Worm (Caenorhabditis elegans) whole organism, mixed stage, embryonic: ENCODE measurements around the gene zhit-3.

ENCODE experiments used
- blmp-1 ChIP-seq: fragments of 150-350 bp; optimal IDR thresholded peaks from 2 replicates; lab custom pipeline; 2014; ENCODE audit warnings: missing biosample characterization, missing genetic modification characterization
- ces-1 ChIP-seq: fragments of 150-350 bp; optimal IDR thresholded peaks from 2 replicates; lab custom pipeline; 2014; ENCODE audit warnings: missing biosample characterization, missing genetic modification reagents, missing genetic modification characterization
- elt-3 ChIP-seq: fragments of 150-350 bp; optimal IDR thresholded peaks from 2 replicates; lab custom pipeline; 2014; ENCODE audit warnings: missing biosample characterization, missing genetic modification characterization
- lin-13 ChIP-seq: fragments of 150-350 bp; optimal IDR thresholded peaks from 2 replicates; lab custom pipeline; 2014; ENCODE audit warnings: missing biosample characterization, missing genetic modification characterization
- lin-32 ChIP-seq: fragments of 200-800 bp; sonication (Bioruptor generic); optimal IDR thresholded peaks from 2 replicates; lab custom pipeline; 2018; ENCODE audit warnings: mild to moderate bottlenecking, missing genetic modification characterization, missing compliant biosample characterization
- lsy-2 ChIP-seq: fragments of 150-350 bp; optimal IDR thresholded peaks from 2 replicates; lab custom pipeline; 2014; ENCODE audit warnings: missing biosample characterization, missing genetic modification characterization
- nhr-237 ChIP-seq: fragments of 150-350 bp; optimal IDR thresholded peaks from 2 replicates; lab custom pipeline; 2014; ENCODE audit warnings: missing biosample characterization, missing genetic modification characterization
- nhr-76 ChIP-seq: sonication (generic microtip); optimal IDR thresholded peaks from 2 replicates; lab custom pipeline; 2017; ENCODE audit warnings: missing biosample characterization, missing genetic modification characterization
- pha-4 ChIP-seq: fragments of 150-350 bp; optimal IDR thresholded peaks from 2 replicates; lab custom pipeline; 2018; ENCODE audit warnings: missing biosample characterization, missing genetic modification reagents, missing genetic modification characterization
- snpc-4 ChIP-seq: fragments of 150-350 bp; optimal IDR thresholded peaks from 2 replicates; lab custom pipeline; 2014; ENCODE audit warnings: missing biosample characterization, missing genetic modification characterization
- ztf-11 ChIP-seq: fragments of 150-350 bp; optimal IDR thresholded peaks from 2 replicates; lab custom pipeline; 2014; ENCODE audit warnings: missing biosample characterization, missing genetic modification characterization

- TF ChIP-seq ces-1 (GFP tag; lab: Kevin White, UChicago) (no peak), lin-13 (tag; lab: Kevin White, UChicago) (no peak), nhr-237 (tag; lab: Kevin White, UChicago) (no peak), snpc-4 (tag; lab: Kevin White, UChicago) (no peak), pha-4 (tag; lab: Kevin White, UChicago) (no peak), nhr-76 (tag; lab: Kevin White, UChicago) (no peak), lin-32 (GFP tag; lab: Kevin White, UChicago) (no peak), lsy-2 (tag; lab: Kevin White, UChicago) (no peak), elt-3 (tag; lab: Kevin White, UChicago) (no peak), ztf-11 (tag; lab: Kevin White, UChicago) (no peak), blmp-1 (tag; lab: Kevin White, UChicago) (no peak)
Measured at ce11 chrV:10230932-10231331, 19.0 kb upstream of the zhit-3 start, which contains the start of gene fipr-6.
